Worm (Caenorhabditis elegans) whole organism, L1 larva: ENCODE measurements around the gene F31E8.5.

Experiments
- F16B12.6 ChIP-seq: fragments of 150-350 bp; optimal IDR thresholded peaks from 2 replicates; lab custom pipeline; 2014; ENCODE audit warnings: missing biosample characterization, missing genetic modification characterization
- Y116A8C.19 ChIP-seq: sonication (generic microtip); optimal IDR thresholded peaks from 2 replicates; lab custom pipeline; 2016; ENCODE audit warnings: missing compliant biosample characterization, missing genetic modification characterization, borderline replicate concordance
- alr-1 ChIP-seq: fragments of 200-800 bp; sonication (Bioruptor generic); optimal IDR thresholded peaks from 2 replicates; lab custom pipeline; 2018; ENCODE audit warnings: borderline replicate concordance, mild to moderate bottlenecking, missing genetic modification characterization, missing compliant biosample characterization
- aly-2 ChIP-seq: fragments of 150-350 bp; optimal IDR thresholded peaks from 2 replicates; lab custom pipeline; 2014; ENCODE audit warnings: missing biosample characterization, missing genetic modification characterization
- ama-1 ChIP-seq: fragments of 150-350 bp; optimal IDR thresholded peaks from 2 replicates; lab custom pipeline; 2014
- blmp-1 ChIP-seq: fragments of 150-350 bp; optimal IDR thresholded peaks from 2 replicates; lab custom pipeline; 2014; ENCODE audit warnings: missing biosample characterization, missing genetic modification characterization
- ceh-63 ChIP-seq: fragments of 200-800 bp; sonication (Bioruptor generic); optimal IDR thresholded peaks from 2 replicates; lab custom pipeline; 2018; ENCODE audit warnings: mild to moderate bottlenecking, missing genetic modification characterization, missing compliant biosample characterization
- ceh-8 ChIP-seq: fragments of 200-800 bp; sonication (Bioruptor generic); optimal IDR thresholded peaks from 2 replicates; lab custom pipeline; 2018; ENCODE audit warnings: mild to moderate bottlenecking, missing genetic modification characterization, moderate library complexity, missing compliant biosample characterization
- ceh-82 ChIP-seq, 3 experiments: fragments of 150-350 bp in 1 of 3; sonication (generic microtip) in 2 of 3; optimal IDR thresholded peaks; 2 replicates each; lab custom pipeline; 2014 to 2017; ENCODE audit warnings: missing biosample characterization in 3 of 3, missing genetic modification characterization in 3 of 3
- dsc-1 ChIP-seq: sonication (generic microtip); optimal IDR thresholded peaks from 2 replicates; lab custom pipeline; 2016; ENCODE audit warnings: mild to moderate bottlenecking, missing genetic modification characterization, missing compliant biosample characterization
- efl-1 ChIP-seq, 4 experiments: fragments of 150-350 bp; optimal IDR thresholded peaks in 3 of 4; peaks in 1 of 4; 1 replicate in 1 of 4; 2 replicates in 3 of 4; lab custom pipeline; 2014; ENCODE audit warnings: missing biosample characterization in 2 of 4, missing genetic modification characterization in 2 of 4, missing genetic modification reagents in 2 of 4
- efl-3 ChIP-seq: fragments of 200-800 bp; sonication (Bioruptor generic); optimal IDR thresholded peaks from 2 replicates; lab custom pipeline; 2018; ENCODE audit warnings: mild to moderate bottlenecking, missing genetic modification characterization, missing compliant biosample characterization
- egl-27 ChIP-seq, 2 experiments: fragments of 150-350 bp in 1 of 2; sonication (generic microtip); optimal IDR thresholded peaks; 3 replicates each; lab custom pipeline; 2017 to 2018; ENCODE audit warnings: missing biosample characterization in 2 of 2, missing genetic modification characterization in 2 of 2, missing genetic modification reagents in 2 of 2
- elt-2 ChIP-seq: sonication (generic microtip); optimal IDR thresholded peaks from 2 replicates; lab custom pipeline; 2016; ENCODE audit warnings: missing genetic modification characterization, mild to moderate bottlenecking, inconsistent platforms, missing compliant biosample characterization, missing genetic modification reagents
- fkh-10 ChIP-seq: sonication (generic microtip); optimal IDR thresholded peaks from 2 replicates; lab custom pipeline; 2017; ENCODE audit warnings: missing biosample characterization, missing genetic modification reagents, missing genetic modification characterization
- fkh-8 ChIP-seq: sonication (generic microtip); optimal IDR thresholded peaks from 2 replicates; lab custom pipeline; 2016; ENCODE audit warnings: mild to moderate bottlenecking, missing genetic modification characterization, missing compliant biosample characterization
- hlh-17 ChIP-seq: fragments of 200-800 bp; sonication (Bioruptor generic); optimal IDR thresholded peaks from 2 replicates; lab custom pipeline; 2018; ENCODE audit warnings: missing genetic modification characterization, mild to moderate bottlenecking, missing compliant biosample characterization, moderate library complexity, borderline replicate concordance
- hlh-4 ChIP-seq: sonication (generic microtip); optimal IDR thresholded peaks from 2 replicates; lab custom pipeline; 2016; ENCODE audit warnings: mild to moderate bottlenecking, missing genetic modification characterization, missing compliant biosample characterization
- hpl-2 ChIP-seq: fragments of 150-350 bp; optimal IDR thresholded peaks from 2 replicates; lab custom pipeline; 2014; ENCODE audit warnings: missing biosample characterization, missing genetic modification reagents, missing genetic modification characterization
- irx-1 ChIP-seq: sonication (generic microtip); optimal IDR thresholded peaks from 2 replicates; lab custom pipeline; 2016; ENCODE audit warnings: missing genetic modification characterization, missing compliant biosample characterization
- lin-13 ChIP-seq: fragments of 150-350 bp; optimal IDR thresholded peaks from 2 replicates; lab custom pipeline; 2014; ENCODE audit warnings: missing biosample characterization, missing genetic modification reagents, missing genetic modification characterization
- lin-14 ChIP-seq: fragments of 200-800 bp; sonication (Bioruptor generic); optimal IDR thresholded peaks from 2 replicates; lab custom pipeline; 2018; ENCODE audit warnings: mild to moderate bottlenecking, missing genetic modification characterization, moderate library complexity, missing compliant biosample characterization
- lin-35 ChIP-seq, 2 experiments: fragments of 150-350 bp; optimal IDR thresholded peaks; 2 replicates each; lab custom pipeline; 2014; ENCODE audit warnings: missing biosample characterization in 2 of 2, missing genetic modification characterization in 2 of 2, missing genetic modification reagents in 2 of 2
- lin-39 ChIP-seq: fragments of 150-350 bp; optimal IDR thresholded peaks from 2 replicates; lab custom pipeline; 2014; ENCODE audit warnings: missing biosample characterization, missing genetic modification reagents, missing genetic modification characterization
- lir-3 ChIP-seq: sonication (generic microtip); optimal IDR thresholded peaks from 2 replicates; lab custom pipeline; 2016; ENCODE audit warnings: mild to moderate bottlenecking, missing genetic modification characterization, moderate library complexity, missing compliant biosample characterization; ENCODE audit not compliant: poor library complexity
- lsy-2 ChIP-seq, 2 experiments: fragments of 150-350 bp; optimal IDR thresholded peaks; 2 replicates each; lab custom pipeline; 2014; ENCODE audit warnings: missing biosample characterization in 2 of 2, missing genetic modification characterization in 2 of 2
- mab-9 ChIP-seq: fragments of 200-800 bp; sonication (Bioruptor generic); IDR thresholded peaks from 2 replicates; pipeline ENCODE4 v1.3.6; 2022; ENCODE audit warnings: missing genetic modification reagents, missing genetic modification characterization, missing compliant biosample characterization
- mdl-1 ChIP-seq, 2 experiments: fragments of 150-350 bp; optimal IDR thresholded peaks; 2 replicates each; lab custom pipeline; 2014 to 2017; ENCODE audit warnings: missing biosample characterization in 2 of 2, missing genetic modification characterization in 2 of 2, inconsistent platforms in 1 of 2
- mep-1 ChIP-seq: fragments of 150-350 bp; optimal IDR thresholded peaks from 2 replicates; lab custom pipeline; 2014; ENCODE audit warnings: missing biosample characterization, missing genetic modification characterization
- nhr-12 ChIP-seq: sonication (generic microtip); optimal IDR thresholded peaks from 2 replicates; lab custom pipeline; 2017; ENCODE audit warnings: missing biosample characterization, missing genetic modification characterization
- nhr-19 ChIP-seq: fragments of 200-800 bp; sonication (Bioruptor generic); conservative IDR thresholded peaks from 2 replicates; pipeline ENCODE4 v1.3.6; 2022; ENCODE audit warnings: missing genetic modification characterization, missing compliant biosample characterization
- nhr-20 ChIP-seq: sonication (generic microtip); optimal IDR thresholded peaks from 2 replicates; lab custom pipeline; 2016; ENCODE audit warnings: mild to moderate bottlenecking, missing genetic modification characterization, missing compliant biosample characterization
- nhr-47 ChIP-seq: sonication (generic microtip); optimal IDR thresholded peaks from 2 replicates; lab custom pipeline; 2016; ENCODE audit warnings: mild to moderate bottlenecking, missing genetic modification characterization, moderate library complexity, missing compliant biosample characterization
- nhr-71 ChIP-seq: sonication (generic microtip); optimal IDR thresholded peaks from 2 replicates; lab custom pipeline; 2016; ENCODE audit warnings: mild to moderate bottlenecking, missing genetic modification characterization, moderate library complexity, missing compliant biosample characterization
- nhr-84 ChIP-seq: sonication (generic microtip); optimal IDR thresholded peaks from 2 replicates; lab custom pipeline; 2017; ENCODE audit warnings: missing biosample characterization, missing genetic modification characterization
- nhr-85 ChIP-seq: sonication (generic microtip); peaks from one replicate; lab custom pipeline; 2016; ENCODE audit warnings: missing genetic modification characterization, inconsistent platforms, missing compliant biosample characterization
- nhr-90 ChIP-seq: sonication (generic microtip); optimal IDR thresholded peaks from 2 replicates; lab custom pipeline; 2016; ENCODE audit warnings: mild to moderate bottlenecking, missing genetic modification characterization, missing compliant biosample characterization; ENCODE audit not compliant: poor library complexity
- rnt-1 ChIP-seq: sonication (generic microtip); optimal IDR thresholded peaks from 2 replicates; lab custom pipeline; 2016; ENCODE audit warnings: mild to moderate bottlenecking, missing genetic modification characterization, moderate library complexity, missing compliant biosample characterization
- skn-1 ChIP-seq: fragments of 150-350 bp; optimal IDR thresholded peaks from 2 replicates; lab custom pipeline; 2014; ENCODE audit warnings: missing biosample characterization, missing genetic modification characterization
- snu-23 ChIP-seq: sonication (generic microtip); optimal IDR thresholded peaks from 2 replicates; lab custom pipeline; 2016; ENCODE audit warnings: missing genetic modification characterization, missing compliant biosample characterization
- swsn-7 ChIP-seq: sonication (generic microtip); optimal IDR thresholded peaks from 2 replicates; lab custom pipeline; 2016; ENCODE audit warnings: missing genetic modification characterization, missing compliant biosample characterization
- tbx-2 ChIP-seq: sonication (generic microtip); optimal IDR thresholded peaks from 2 replicates; lab custom pipeline; 2016; ENCODE audit warnings: missing genetic modification characterization, missing compliant biosample characterization
- tlp-1 ChIP-seq: fragments of 150-350 bp; optimal IDR thresholded peaks from 2 replicates; lab custom pipeline; 2014; ENCODE audit warnings: missing biosample characterization, missing genetic modification characterization
- unc-130 ChIP-seq: fragments of 150-350 bp; optimal IDR thresholded peaks from 2 replicates; lab custom pipeline; 2017; ENCODE audit warnings: missing biosample characterization, missing genetic modification characterization, inconsistent platforms
- unc-86 ChIP-seq: sonication (generic microtip); optimal IDR thresholded peaks from 2 replicates; lab custom pipeline; 2016; ENCODE audit warnings: missing genetic modification characterization, missing compliant biosample characterization
- unc-98 ChIP-seq: fragments of 200-800 bp; sonication (Bioruptor generic); IDR thresholded peaks from 2 replicates; pipeline ENCODE4 v1.3.6; 2022; ENCODE audit warnings: missing genetic modification characterization, missing compliant biosample characterization
- vab-15 ChIP-seq: sonication (generic microtip); optimal IDR thresholded peaks from 2 replicates; lab custom pipeline; 2017; ENCODE audit warnings: missing genotype, mild to moderate bottlenecking, missing genetic modification characterization, missing compliant biosample characterization
- zip-4 ChIP-seq: fragments of 200-800 bp; sonication (Bioruptor generic); optimal IDR thresholded peaks from 2 replicates; lab custom pipeline; 2018; ENCODE audit warnings: mild to moderate bottlenecking, missing genetic modification characterization, moderate library complexity, missing compliant biosample characterization

The F31E8.5 gene

DNA sequence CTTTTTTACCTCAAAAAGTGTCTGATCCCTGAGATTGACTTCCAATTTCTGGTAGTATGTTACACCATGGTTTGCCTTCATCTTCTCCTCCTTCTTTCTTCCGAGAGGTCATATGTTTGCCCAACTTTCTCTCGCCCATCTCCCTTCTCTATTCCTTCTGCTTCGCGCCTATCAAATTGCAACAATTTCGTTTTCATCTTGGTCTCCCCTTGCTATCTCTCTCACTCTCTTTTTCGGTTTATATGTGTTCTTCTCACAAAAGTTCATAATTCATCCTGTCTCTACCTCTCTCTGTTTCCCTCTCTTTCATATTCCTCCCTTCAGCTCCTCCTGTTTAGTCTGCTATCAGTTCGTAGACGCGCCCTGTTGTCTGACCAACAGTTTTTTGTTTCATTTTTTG, 19.7 kb upstream of the F31E8.5 start (continued):
- no peak for TF ChIP-seq swsn-7 (tag; lab: Kevin White, UChicago)
- TF ChIP-seq egl-27 (tag; optimal IDR thresholded peaks at IDR 0.05; lab: Kevin White, UChicago) = no peak
- TF ChIP-seq Y116A8C.19 (tag; lab: Kevin White, UChicago) = no peak
- no peak for TF ChIP-seq lin-13 (GFP tag; lab: Kevin White, UChicago)
- TF ChIP-seq irx-1 = no peak
- no peak for TF ChIP-seq fkh-10 (GFP tag; lab: Kevin White, UChicago)
- TF ChIP-seq unc-86 = no peak
- TF ChIP-seq lin-39 (tag; lab: Kevin White, UChicago) = no peak
- peak; percentile 10 for TF ChIP-seq lir-3 (tag; lab: Kevin White, UChicago)
- TF ChIP-seq ceh-63 (GFP tag; lab: Kevin White, UChicago) = no peak
- TF ChIP-seq nhr-12 (tag; lab: Kevin White, UChicago) = no peak
- TF ChIP-seq alr-1 (tag; lab: Kevin White, UChicago) = no peak
- TF ChIP-seq ceh-82 (tag; optimal IDR thresholded peaks at IDR 0.05; lab: Kevin White, UChicago) = peak in 1 of 3 experiments; percentile 22
- TF ChIP-seq aly-2 (tag; lab: Kevin White, UChicago) = no peak
- no peak for TF ChIP-seq zip-4 (GFP tag; lab: Kevin White, UChicago)
- TF ChIP-seq unc-130 (tag; lab: Kevin White, UChicago) = peak; percentile 74
- TF ChIP-seq efl-1 (optimal IDR thresholded peaks at IDR 0.05; lab: Kevin White, UChicago) = no peak
- peak in 1 of 2 experiments; percentile 91 for TF ChIP-seq efl-1 (GFP tag; optimal IDR thresholded peaks at IDR 0.05 in 1 of 2; lab: Kevin White, UChicago)
- TF ChIP-seq skn-1 = peak; percentile 23
- no peak for TF ChIP-seq hlh-4
- TF ChIP-seq tbx-2 (tag; lab: Kevin White, UChicago) = peak; percentile 25
- TF ChIP-seq hpl-2 (GFP tag; lab: Kevin White, UChicago) = no peak
- no peak for TF ChIP-seq mab-9
- TF ChIP-seq unc-98 = no peak
- no peak for TF ChIP-seq tlp-1 (tag; lab: Kevin White, UChicago)
- TF ChIP-seq snu-23 (GFP tag; lab: Kevin White, UChicago) = peak; percentile 33

DNA sequence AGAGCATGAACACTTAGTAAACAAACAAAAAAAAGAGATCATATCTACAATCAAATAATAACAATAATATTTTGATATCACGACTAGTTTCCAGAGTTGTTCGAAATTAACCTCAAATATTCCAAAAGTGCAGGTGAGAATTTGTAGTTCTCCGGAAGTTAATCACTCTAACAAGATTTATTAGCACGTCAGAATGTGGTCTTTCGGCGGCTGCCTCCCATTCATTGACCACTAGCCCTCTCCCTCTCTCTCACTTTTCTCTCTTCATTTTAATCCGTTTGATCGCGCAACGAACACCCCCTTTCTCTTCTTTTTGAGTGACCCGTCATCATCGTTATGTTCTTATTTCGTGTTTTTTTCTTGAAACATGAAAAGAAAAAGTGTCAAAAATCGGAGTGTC, 18.7 kb upstream of the F31E8.5 start:
- TF ChIP-seq irx-1 (peak; percentile 6), fkh-8 (tag; lab: Kevin White, UChicago) (peak; percentile 8), nhr-47 (tag; lab: Kevin White, UChicago) (peak; percentile 33), nhr-85 (peak; percentile 89), rnt-1 (peak; percentile 43), ama-1 (lab: Kevin White, UChicago) (no peak), nhr-20 (tag; lab: Kevin White, UChicago) (peak; percentile 51), lin-14 (GFP tag; lab: Kevin White, UChicago) (peak; percentile 77), blmp-1 (tag; lab: Kevin White, UChicago) (peak; percentile 88), nhr-71 (tag; lab: Kevin White, UChicago) (peak; percentile 56), F16B12.6 (tag; lab: Kevin White, UChicago) (no peak), ceh-8 (GFP tag; lab: Kevin White, UChicago) (no peak), egl-27 (tag; optimal IDR thresholded peaks at IDR 0.05; lab: Kevin White, UChicago) (peak in 1 of 2 experiments; percentile 70), dsc-1 (peak; percentile 83), efl-3 (no peak), ceh-82 (tag; optimal IDR thresholded peaks at IDR 0.05; lab: Kevin White, UChicago) (peak in 1 of 3 experiments; percentile 5), snu-23 (GFP tag; lab: Kevin White, UChicago) (peak; percentile 14), lsy-2 (tag; optimal IDR thresholded peaks at IDR 0.05; lab: Kevin White, UChicago) (peak in 1 of 2 experiments; percentile 9), Y116A8C.19 (tag; lab: Kevin White, UChicago) (no peak)

DNA sequence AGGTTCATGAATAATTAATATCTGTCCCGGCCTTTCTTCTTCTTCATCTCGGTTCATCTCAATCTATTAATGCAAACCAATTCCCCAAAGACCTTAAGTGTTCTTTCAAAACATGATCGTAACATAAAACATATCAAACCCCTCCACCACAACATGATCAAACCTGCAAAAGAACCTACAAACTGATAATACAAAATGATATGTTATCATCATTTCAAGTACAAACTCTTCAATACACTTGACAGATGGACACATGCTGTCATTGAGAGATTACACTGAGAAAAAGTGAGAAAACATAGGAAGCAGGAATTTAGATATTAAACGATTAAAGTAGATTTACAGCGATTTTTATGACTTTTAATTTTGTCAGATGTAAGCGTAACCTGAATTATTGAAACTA, 17.5 kb upstream of the F31E8.5 start:
- TF ChIP-seq vab-15 (no peak), dsc-1 (peak; percentile 8), lin-39 (tag; lab: Kevin White, UChicago) (no peak), nhr-19 (GFP tag; lab: Robert Waterston, UW) (no peak), nhr-85 (peak; percentile 43), nhr-90 (no peak), nhr-20 (tag; lab: Kevin White, UChicago) (peak; percentile 5), egl-27 (tag; optimal IDR thresholded peaks at IDR 0.05; lab: Kevin White, UChicago) (no peak), lin-35 (GFP tag; optimal IDR thresholded peaks at IDR 0.05; lab: Kevin White, UChicago) (peak in 1 of 2 experiments; percentile 13), mab-9 (no peak), blmp-1 (tag; lab: Kevin White, UChicago) (peak; percentile 2), mdl-1 (tag; optimal IDR thresholded peaks at IDR 0.05; lab: Kevin White, UChicago) (no peak), nhr-84 (tag; lab: Kevin White, UChicago) (no peak), nhr-12 (tag; lab: Kevin White, UChicago) (no peak), nhr-71 (tag; lab: Kevin White, UChicago) (peak; percentile 20), elt-2 (tag; lab: Kevin White, UChicago) (peak; percentile 59), mep-1 (tag; lab: Kevin White, UChicago) (peak; percentile 11), hlh-17 (no peak)
